Fruit fly (Drosophila melanogaster): Measurements from ENCODE around the gene Prps.

DNA sequence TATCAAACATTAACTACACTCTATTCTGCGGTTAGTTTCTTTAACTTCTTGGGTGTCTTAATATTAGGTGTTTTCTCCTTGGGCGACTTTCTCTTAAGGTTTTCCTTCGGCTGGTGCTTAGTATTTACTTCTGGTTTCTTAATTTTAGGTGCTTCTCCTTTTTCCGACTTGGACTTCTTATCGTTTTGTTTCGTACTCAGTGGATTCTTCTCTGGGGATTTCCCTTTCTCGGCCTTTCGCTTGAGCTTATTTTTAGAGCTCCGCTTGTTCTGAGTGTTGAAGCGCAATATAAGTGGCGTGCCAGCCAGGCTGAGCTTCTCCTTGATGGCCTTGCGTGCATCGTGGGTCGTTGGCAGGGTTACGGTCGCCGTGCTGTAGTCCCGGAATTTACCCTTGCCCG, 21.3 kb upstream of the Prps start:
- no peak for TF ChIP-seq CG8478 (optimal IDR thresholded peaks at IDR 0.05)
- TF ChIP-seq CTCF (optimal IDR thresholded peaks at IDR 0.05) = no peak
